Fruit fly (Drosophila melanogaster) whole organism, embryonic: ENCODE measurements around the gene Pka-C3.

Experiments
- Ada2b ChIP-seq: fragments of 200-800 bp; sonication (Bioruptor generic); IDR thresholded peaks from 2 replicates; pipeline ENCODE4 v1.3.6; 2022; ENCODE audit warnings: missing biosample characterization, missing genetic modification characterization
- Adf1 ChIP-seq: fragments of 200-800 bp; sonication (Bioruptor generic); IDR thresholded peaks from 2 replicates; pipeline ENCODE4 v1.3.6; 2022; ENCODE audit warnings: missing biosample characterization, missing genetic modification characterization
- Aef1 ChIP-seq: fragments of 200-800 bp; sonication (Bioruptor generic); IDR thresholded peaks from 3 replicates; pipeline ENCODE4 v1.3.6; 2022; ENCODE audit warnings: missing biosample characterization, missing genetic modification characterization
- C15 ChIP-seq: fragments of 200-800 bp; sonication (Bioruptor generic); IDR thresholded peaks from 3 replicates; pipeline ENCODE4 v1.3.6; 2022; ENCODE audit warnings: missing biosample characterization, missing genetic modification characterization
- CG11456 ChIP-seq: fragments of 200-800 bp; sonication (Bioruptor generic); IDR thresholded peaks from 3 replicates; pipeline ENCODE4 v1.3.6; 2022; ENCODE audit warnings: missing biosample characterization, missing genetic modification characterization
- CG12744 ChIP-seq: fragments of 200-800 bp; sonication (Bioruptor generic); optimal IDR thresholded peaks from 2 replicates; lab custom pipeline; 2016; ENCODE audit warnings: missing biosample characterization, missing genetic modification characterization
- CG12769 ChIP-seq: fragments of 200-800 bp; sonication (Bioruptor generic); optimal IDR thresholded peaks from 2 replicates; lab custom pipeline; 2019; ENCODE audit warnings: missing biosample characterization, mild to moderate bottlenecking, missing genetic modification characterization, moderate library complexity
- CG13296 ChIP-seq: fragments of 200-800 bp; sonication (Bioruptor generic); optimal IDR thresholded peaks from 3 replicates; lab custom pipeline; 2018; ENCODE audit warnings: missing biosample characterization, mild to moderate bottlenecking, missing genetic modification characterization
- CG13424 ChIP-seq: fragments of 200-800 bp; sonication (Bioruptor generic); optimal IDR thresholded peaks from 2 replicates; lab custom pipeline; 2019; ENCODE audit warnings: missing biosample characterization, mild to moderate bottlenecking, missing genetic modification characterization, moderate library complexity
- CG13775 ChIP-seq: fragments of 200-800 bp; sonication (Bioruptor generic); optimal IDR thresholded peaks from 3 replicates; lab custom pipeline; 2017; ENCODE audit warnings: missing biosample characterization, mild to moderate bottlenecking, missing genetic modification characterization
- CG14441 ChIP-seq: fragments of 200-800 bp; sonication (Bioruptor generic); IDR thresholded peaks from 2 replicates; pipeline ENCODE4 v1.3.6; 2022; ENCODE audit warnings: missing biosample characterization, missing genetic modification characterization
- CG15269 ChIP-seq: fragments of 200-800 bp; sonication (Bioruptor generic); optimal IDR thresholded peaks from 2 replicates; lab custom pipeline; 2018; ENCODE audit warnings: missing biosample characterization, mild to moderate bottlenecking, missing genetic modification characterization, moderate library complexity
- CG16815 ChIP-seq: fragments of 200-800 bp; sonication (Bioruptor generic); optimal IDR thresholded peaks from 3 replicates; lab custom pipeline; 2017; ENCODE audit warnings: missing biosample characterization, mild to moderate bottlenecking, missing genetic modification characterization
- CG18262 ChIP-seq: fragments of 200-800 bp; optimal IDR thresholded peaks from 3 replicates; lab custom pipeline; 2019; ENCODE audit warnings: missing biosample characterization, mild to moderate bottlenecking, missing genetic modification characterization, moderate library complexity
- CG18599 ChIP-seq: fragments of 200-800 bp; sonication (Bioruptor generic); optimal IDR thresholded peaks from 3 replicates; lab custom pipeline; 2017; ENCODE audit warnings: missing biosample characterization, missing genetic modification characterization, mild to moderate bottlenecking, moderate library complexity, missing genetic modification reagents
- CG18619 ChIP-seq: fragments of 200-800 bp; sonication (Bioruptor generic); optimal IDR thresholded peaks from 3 replicates; lab custom pipeline; 2017; ENCODE audit warnings: missing biosample characterization, mild to moderate bottlenecking, missing genetic modification characterization
- CG2199 ChIP-seq: fragments of 200-800 bp; sonication (Bioruptor generic); IDR thresholded peaks from 3 replicates; pipeline ENCODE4 v1.3.6; 2022; ENCODE audit warnings: missing biosample characterization, missing genetic modification characterization
- CG32767 ChIP-seq: fragments of 200-800 bp; sonication (Bioruptor generic); IDR thresholded peaks from 2 replicates; pipeline ENCODE4 v1.3.6; 2022; ENCODE audit warnings: missing biosample characterization, missing genetic modification characterization
- CG3407 ChIP-seq: fragments of 200-800 bp; sonication (Bioruptor generic); optimal IDR thresholded peaks from 2 replicates; lab custom pipeline; 2018; ENCODE audit warnings: missing biosample characterization, mild to moderate bottlenecking, missing genetic modification characterization
- CG34422 ChIP-seq: fragments of 200-800 bp; sonication (Bioruptor generic); IDR thresholded peaks from 3 replicates; pipeline ENCODE4 v1.3.6; 2022; ENCODE audit warnings: missing biosample characterization, missing genetic modification characterization
- CG3995 ChIP-seq: fragments of 200-800 bp; sonication (Bioruptor generic); optimal IDR thresholded peaks from 3 replicates; lab custom pipeline; 2016; ENCODE audit warnings: missing biosample characterization, missing genetic modification characterization
- CG4424 ChIP-seq: fragments of 200-800 bp; sonication (Bioruptor generic); optimal IDR thresholded peaks from 3 replicates; lab custom pipeline; 2016; ENCODE audit warnings: missing biosample characterization, missing genetic modification characterization
- D19A ChIP-seq: fragments of 200-800 bp; optimal IDR thresholded peaks from 3 replicates; lab custom pipeline; 2019; ENCODE audit warnings: missing biosample characterization, mild to moderate bottlenecking, missing genetic modification characterization, moderate library complexity
- D19B ChIP-seq: fragments of 200-800 bp; sonication (Bioruptor generic); optimal IDR thresholded peaks from 2 replicates; lab custom pipeline; 2017; ENCODE audit warnings: missing biosample characterization, mild to moderate bottlenecking, missing genetic modification characterization
- Dek ChIP-seq: fragments of 200-800 bp; sonication (Bioruptor generic); optimal IDR thresholded peaks from 3 replicates; lab custom pipeline; 2019; ENCODE audit warnings: missing biosample characterization, mild to moderate bottlenecking, missing genetic modification characterization, moderate library complexity
- Doc2 ChIP-seq: fragments of 200-800 bp; sonication (Bioruptor generic); IDR thresholded peaks from 2 replicates; pipeline ENCODE4 v1.3.6; 2022; ENCODE audit warnings: missing biosample characterization, missing genetic modification characterization
- Fer3 ChIP-seq: fragments of 200-800 bp; sonication (Bioruptor generic); optimal IDR thresholded peaks from 2 replicates; lab custom pipeline; 2018; ENCODE audit warnings: missing biosample characterization, mild to moderate bottlenecking, missing genetic modification characterization, moderate library complexity
- Gug ChIP-seq: fragments of 200-800 bp; sonication (Bioruptor generic); IDR thresholded peaks from 4 replicates; pipeline ENCODE4 v1.3.6; 2022; ENCODE audit warnings: missing biosample characterization, missing genetic modification characterization
- H2.0 ChIP-seq: fragments of 200-800 bp; sonication (Bioruptor generic); IDR thresholded peaks from 2 replicates; pipeline ENCODE4 v1.3.6; 2022; ENCODE audit warnings: missing biosample characterization, missing genetic modification characterization
- Meics ChIP-seq: fragments of 200-800 bp; sonication (Bioruptor generic); optimal IDR thresholded peaks from 2 replicates; lab custom pipeline; 2017; ENCODE audit warnings: missing biosample characterization, mild to moderate bottlenecking, missing genetic modification characterization
- Poxn ChIP-seq: fragments of 200-800 bp; sonication (Bioruptor generic); IDR thresholded peaks from 2 replicates; pipeline ENCODE4 v1.3.6; 2022; ENCODE audit warnings: missing biosample characterization, missing genetic modification characterization
- Rx ChIP-seq: fragments of 200-800 bp; sonication (Bioruptor generic); IDR thresholded peaks from 2 replicates; pipeline ENCODE4 v1.3.6; 2022; ENCODE audit warnings: missing biosample characterization, missing genetic modification characterization
- Six4 ChIP-seq: fragments of 200-800 bp; sonication (Bioruptor generic); optimal IDR thresholded peaks from 2 replicates; lab custom pipeline; 2016; ENCODE audit warnings: missing biosample characterization, missing genetic modification characterization
- Sox102F ChIP-seq: fragments of 200-800 bp; sonication (Bioruptor generic); optimal IDR thresholded peaks from 2 replicates; lab custom pipeline; 2018; ENCODE audit warnings: missing biosample characterization, mild to moderate bottlenecking, missing genetic modification characterization, moderate library complexity
- Vsx1 ChIP-seq: fragments of 200-800 bp; sonication (Bioruptor generic); optimal IDR thresholded peaks from 2 replicates; lab custom pipeline; 2017; ENCODE audit warnings: missing biosample characterization, mild to moderate bottlenecking, missing genetic modification characterization, missing genetic modification reagents
- ab ChIP-seq: fragments of 200-800 bp; sonication (Bioruptor generic); optimal IDR thresholded peaks from 2 replicates; lab custom pipeline; 2016; ENCODE audit warnings: missing biosample characterization, missing genetic modification characterization
- br ChIP-seq: fragments of >200 bp; optimal IDR thresholded peaks from 2 replicates; lab custom pipeline; 2017
- da ChIP-seq: fragments of 200-800 bp; sonication (Bioruptor generic); optimal IDR thresholded peaks from 2 replicates; lab custom pipeline; 2016; ENCODE audit warnings: missing biosample characterization, missing genetic modification characterization
- dati ChIP-seq: fragments of 200-800 bp; sonication (Bioruptor generic); IDR thresholded peaks from 2 replicates; pipeline ENCODE4 v1.3.6; 2022; ENCODE audit warnings: missing biosample characterization, missing genetic modification characterization
- dm ChIP-seq: fragments of 200-800 bp; sonication (Bioruptor generic); optimal IDR thresholded peaks from 3 replicates; lab custom pipeline; 2016; ENCODE audit warnings: missing biosample characterization, missing genetic modification characterization
- fd102C ChIP-seq: fragments of 200-800 bp; sonication (Bioruptor generic); optimal IDR thresholded peaks from 2 replicates; lab custom pipeline; 2018; ENCODE audit warnings: missing biosample characterization, mild to moderate bottlenecking, missing genetic modification characterization, moderate library complexity
- hkb ChIP-seq, 2 experiments: fragments of 200-800 bp in 1 of 2; fragments of >200 bp in 1 of 2; sonication (Bioruptor generic) in 1 of 2; IDR thresholded peaks in 1 of 2; optimal IDR thresholded peaks in 1 of 2; 2 replicates each; pipeline versions ENCODE4 v1.3.6 to Lab custom; 2017 to 2022; ENCODE audit warnings: missing biosample characterization in 1 of 2, missing genetic modification characterization in 1 of 2
- ind ChIP-seq: fragments of 200-800 bp; sonication (Bioruptor generic); optimal IDR thresholded peaks from 3 replicates; lab custom pipeline; 2016; ENCODE audit warnings: missing biosample characterization, missing genetic modification characterization
- jumu ChIP-seq: fragments of 200-800 bp; sonication (Bioruptor generic); optimal IDR thresholded peaks from 3 replicates; lab custom pipeline; 2016; ENCODE audit warnings: missing biosample characterization, missing genetic modification characterization
- nmo ChIP-seq: fragments of 200-800 bp; sonication (Bioruptor generic); optimal IDR thresholded peaks from 2 replicates; lab custom pipeline; 2018; ENCODE audit warnings: missing biosample characterization, mild to moderate bottlenecking, missing genetic modification characterization, moderate library complexity
- salm ChIP-seq: fragments of 200-800 bp; sonication (Bioruptor generic); optimal IDR thresholded peaks from 2 replicates; lab custom pipeline; 2018; ENCODE audit warnings: missing biosample characterization, mild to moderate bottlenecking, missing genetic modification characterization
- sob ChIP-seq: fragments of 200-800 bp; sonication (Bioruptor generic); IDR thresholded peaks from 2 replicates; pipeline ENCODE4 v1.3.6; 2022; ENCODE audit warnings: missing biosample characterization, missing genetic modification characterization
- sqz ChIP-seq: fragments of 200-800 bp; sonication (Bioruptor generic); optimal IDR thresholded peaks from 3 replicates; lab custom pipeline; 2018; ENCODE audit warnings: missing biosample characterization, mild to moderate bottlenecking, missing genetic modification characterization
- unpg ChIP-seq: fragments of 200-800 bp; sonication (Bioruptor generic); optimal IDR thresholded peaks from 3 replicates; lab custom pipeline; 2018; ENCODE audit warnings: missing biosample characterization, mild to moderate bottlenecking, missing genetic modification characterization, moderate library complexity
- yki ChIP-seq: fragments of >200 bp; optimal IDR thresholded peaks from 3 replicates; lab custom pipeline; 2018

The Pka-C3 gene

dm6 chr3L:15999358-16000005, 44.9 kb upstream of the Pka-C3 start (continued):
- TF ChIP-seq hkb (optimal IDR thresholded peaks at IDR 0.05; lab: Kevin White, UChicago) (no peak), hkb (GFP tag; IDR thresholded peaks at IDR 0.05; lab: Robert Waterston, UW) (peak; percentile 49), Aef1 (GFP tag; lab: Robert Waterston, UW) (0 out of 3 replicates have a peak, but pooled peaks have one; percentile 26), Fer3 (tag; lab: Kevin White, UChicago) (peak; percentile 53), CG18262 (peak; percentile 40), Dek (peak; percentile 23), da (GFP tag; lab: Kevin White, UChicago) (no peak), Meics (GFP tag; lab: Kevin White, UChicago) (peak; percentile 46), D19B (GFP tag; lab: Kevin White, UChicago) (peak; percentile 18), Doc2 (GFP tag; lab: Robert Waterston, UW) (no peak), dm (no peak), Six4 (GFP tag; lab: Kevin White, UChicago) (no peak), ab (GFP tag; lab: Kevin White, UChicago) (no peak), CG12769 (tag; lab: Kevin White, UChicago) (peak; percentile 41), CG4424 (GFP tag; lab: Kevin White, UChicago) (peak; percentile 12), CG18599 (GFP tag; lab: Kevin White, UChicago) (peak; percentile 47), CG12744 (GFP tag; lab: Kevin White, UChicago) (no peak), dati (GFP tag; lab: Robert Waterston, UW) (no peak), Rx (GFP tag; lab: Robert Waterston, UW) (no peak), nmo (no peak), CG16815 (no peak), CG11456 (no peak), Sox102F (GFP tag; lab: Kevin White, UChicago) (peak; percentile 39), Poxn (GFP tag; lab: Robert Waterston, UW) (peak; percentile 39; the same call in 1 of the 2 replicates), jumu (no peak), CG34422 (GFP tag; lab: Robert Waterston, UW) (no peak), Vsx1 (peak; percentile 56), CG15269 (tag; lab: Kevin White, UChicago) (peak; percentile 71), ind (GFP tag; lab: Kevin White, UChicago) (peak; percentile 26), CG13424 (tag; lab: Kevin White, UChicago) (peak; percentile 24), sqz (peak; percentile 85), Adf1 (GFP tag; lab: Robert Waterston, UW) (peak; percentile 36; the same call in 1 of the 2 replicates), Gug (0 out of 4 replicates have a peak, but pooled peaks have one; percentile 2), unpg (GFP tag; lab: Kevin White, UChicago) (peak; percentile 59), Ada2b (peak; percentile 45; the same call in 1 of the 2 replicates), CG13296 (GFP tag; lab: Kevin White, UChicago) (peak; percentile 68), CG14441 (GFP tag; lab: Robert Waterston, UW) (peak; percentile 37), CG32767 (GFP tag; lab: Robert Waterston, UW) (0 out of 2 replicates have a peak, but pooled peaks have one; percentile 28), H2.0 (GFP tag; lab: Robert Waterston, UW) (0 out of 2 replicates have a peak, but pooled peaks have one; percentile 10), fd102C (GFP tag; lab: Kevin White, UChicago) (no peak), CG13775 (peak; percentile 9), yki (lab: Kevin White, UChicago) (no peak), C15 (0 out of 3 replicates have a peak, but pooled peaks have one; percentile 51), CG3995 (GFP tag; lab: Kevin White, UChicago) (no peak), D19A (tag; lab: Kevin White, UChicago) (peak; percentile 27), CG18619 (GFP tag; lab: Kevin White, UChicago) (peak; percentile 48), sob (GFP tag; lab: Robert Waterston, UW) (peak; percentile 67), br (lab: Kevin White, UChicago) (no peak), CG2199 (GFP tag; lab: Robert Waterston, UW) (0 out of 3 replicates have a peak, but pooled peaks have one; percentile 24), salm (tag; lab: Kevin White, UChicago) (peak; percentile 25), CG3407 (no peak)
